Worm (Caenorhabditis elegans) whole organism, mixed stage, embryonic: ENCODE measurements around the gene R160.10.

Experiments
- blmp-1 ChIP-seq: fragments of 150-350 bp; optimal IDR thresholded peaks from 2 replicates; lab custom pipeline; 2014; ENCODE audit warnings: missing biosample characterization, missing genetic modification characterization
- ceh-39 ChIP-seq: fragments of 150-350 bp; optimal IDR thresholded peaks from 2 replicates; lab custom pipeline; 2014; ENCODE audit warnings: missing biosample characterization, missing genetic modification characterization
- mep-1 ChIP-seq: fragments of 150-350 bp; optimal IDR thresholded peaks from 2 replicates; lab custom pipeline; 2017; ENCODE audit warnings: missing biosample characterization, missing genetic modification reagents, missing genetic modification characterization, inconsistent platforms
- nhr-28 ChIP-seq: fragments of 150-350 bp; optimal IDR thresholded peaks from 2 replicates; lab custom pipeline; 2014; ENCODE audit warnings: missing biosample characterization, missing genetic modification characterization
- snpc-4 ChIP-seq: fragments of 150-350 bp; optimal IDR thresholded peaks from 2 replicates; lab custom pipeline; 2014; ENCODE audit warnings: missing biosample characterization, missing genetic modification characterization
- unc-62 ChIP-seq: fragments of 150-350 bp; optimal IDR thresholded peaks from 2 replicates; lab custom pipeline; 2014; ENCODE audit warnings: missing biosample characterization, missing genetic modification reagents, missing genetic modification characterization

- TF ChIP-seq unc-62 (GFP tag; lab: Kevin White, UChicago) (no peak), blmp-1 (tag; lab: Kevin White, UChicago) (no peak), snpc-4 (tag; lab: Kevin White, UChicago) (no peak), nhr-28 (tag; lab: Kevin White, UChicago) (no peak), ceh-39 (tag; lab: Kevin White, UChicago) (no peak), mep-1 (no peak)
These were observed 16.1 kb upstream of the R160.10 start, which contains the start of gene lst-2 for ce11 chrX:4383316-4383936.
